Worm (Caenorhabditis elegans): ENCODE data around the gene clc-8.

DNA sequence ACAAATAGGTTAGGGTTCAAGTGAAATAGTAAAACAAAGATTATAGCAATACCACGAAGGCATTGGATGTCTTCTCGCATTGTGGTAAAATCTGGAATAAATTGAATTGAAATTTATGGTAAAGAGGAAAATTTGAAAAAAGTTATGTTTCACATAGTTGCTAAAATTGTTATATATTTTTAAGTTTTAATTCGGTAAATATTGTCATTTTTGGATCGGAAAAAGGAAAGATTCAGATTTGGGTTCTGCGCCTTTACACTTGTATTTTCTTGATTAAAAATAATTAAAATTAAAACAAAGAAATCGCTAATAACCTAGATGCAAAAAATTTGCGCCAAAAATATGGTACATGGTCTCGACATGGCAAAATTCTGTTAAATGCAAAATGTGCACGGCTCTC, 43.3 kb upstream of the clc-8 start, which contains the start of gene oac-56:
- TF ChIP-seq ztf-23 (GFP tag; IDR thresholded peaks at IDR 0.05) (no peak), med-1 (GFP tag; optimal IDR thresholded peaks at IDR 0.05; ENCODE audit: insufficient read depth) (no peak), ztf-29 (GFP tag; IDR thresholded peaks at IDR 0.05) (no peak), klf-2 (GFP tag; conservative IDR thresholded peaks at IDR 0.05) (no peak), flt-1 (GFP tag; IDR thresholded peaks at IDR 0.05) (no peak)

Data from whole organism, midembryonic.